Worm (Caenorhabditis elegans): ENCODE results near the gene hpo-26.

The hpo-26 gene

DNA sequence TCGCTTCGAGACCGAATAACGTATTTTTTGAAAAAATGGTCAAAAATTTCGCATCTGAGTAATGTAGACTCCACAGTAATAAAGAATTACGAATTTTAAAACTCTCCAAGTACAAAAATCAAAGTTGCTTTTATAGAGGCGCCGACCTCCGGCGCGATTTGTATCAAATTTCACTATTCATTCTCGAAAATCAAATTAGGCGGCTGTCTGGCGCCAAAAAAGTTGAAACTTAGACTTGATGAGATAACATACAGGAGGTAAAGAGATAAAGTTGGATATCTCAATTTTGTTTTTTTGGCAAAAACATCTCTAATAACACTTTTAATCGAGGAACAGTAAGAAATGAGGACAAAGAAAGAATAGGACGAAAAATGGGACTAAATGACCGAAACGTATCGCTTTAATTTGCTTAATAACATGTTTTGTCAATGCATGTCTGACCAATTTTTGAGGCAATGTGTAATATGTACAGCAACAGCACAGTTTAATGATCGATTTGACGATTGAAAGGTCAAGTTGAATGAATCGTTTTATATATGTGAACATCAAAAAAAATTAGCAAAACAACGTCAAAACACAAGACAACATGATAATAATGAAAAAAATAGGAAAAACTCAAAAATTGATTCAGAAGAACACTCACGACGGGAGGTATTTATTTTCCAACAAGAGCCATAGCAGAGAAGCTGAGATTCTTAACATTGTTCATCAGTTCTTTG lies 26.5 kb downstream of the hpo-26 start:
- no peak for TF ChIP-seq elt-2 (tag; optimal IDR thresholded peaks at IDR 0.05)
- TF ChIP-seq nhr-76 (tag; optimal IDR thresholded peaks at IDR 0.05) = no peak
- no peak for TF ChIP-seq tbx-2 (tag; optimal IDR thresholded peaks at IDR 0.05)

DNA sequence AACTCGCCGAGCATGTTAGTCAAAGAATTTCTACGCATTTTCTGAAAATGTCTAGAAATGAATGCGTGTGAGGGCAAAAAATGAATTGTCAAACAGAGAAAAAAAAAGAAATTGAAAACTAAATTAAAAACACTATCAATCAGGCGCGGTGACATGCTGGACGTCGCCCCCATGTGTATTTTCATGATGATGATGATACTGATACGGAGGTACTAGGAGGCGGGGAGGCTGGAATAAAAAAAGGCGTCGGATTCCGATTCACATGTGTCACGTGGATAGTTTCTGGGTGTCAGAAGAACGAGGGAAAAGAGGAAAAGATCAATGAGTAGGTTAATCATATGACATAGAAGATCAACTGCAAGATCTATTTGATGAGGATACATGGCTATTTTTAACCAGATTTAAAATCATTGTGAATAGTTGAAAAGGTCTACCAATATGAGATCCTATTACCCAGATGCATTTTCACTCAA lies 27.5 kb downstream of the hpo-26 start, which contains the start of gene W01A11.7:
Gene W01A11.7, minus strand, starts transcription at position 51 of the 473 bp plus-strand sequence.
- TF ChIP-seq nhr-28 (tag; optimal IDR thresholded peaks at IDR 0.05) (no peak), unc-62 (GFP tag; optimal IDR thresholded peaks at IDR 0.05) (no peak), nhr-76 (tag; optimal IDR thresholded peaks at IDR 0.05) (no peak), pha-4 (tag; optimal IDR thresholded peaks at IDR 0.05) (no peak), R02D3.7 (tag; optimal IDR thresholded peaks at IDR 0.05) (no peak), pqm-1 (tag; optimal IDR thresholded peaks at IDR 0.05) (no peak), ztf-11 (tag; optimal IDR thresholded peaks at IDR 0.05) (no peak)

DNA sequence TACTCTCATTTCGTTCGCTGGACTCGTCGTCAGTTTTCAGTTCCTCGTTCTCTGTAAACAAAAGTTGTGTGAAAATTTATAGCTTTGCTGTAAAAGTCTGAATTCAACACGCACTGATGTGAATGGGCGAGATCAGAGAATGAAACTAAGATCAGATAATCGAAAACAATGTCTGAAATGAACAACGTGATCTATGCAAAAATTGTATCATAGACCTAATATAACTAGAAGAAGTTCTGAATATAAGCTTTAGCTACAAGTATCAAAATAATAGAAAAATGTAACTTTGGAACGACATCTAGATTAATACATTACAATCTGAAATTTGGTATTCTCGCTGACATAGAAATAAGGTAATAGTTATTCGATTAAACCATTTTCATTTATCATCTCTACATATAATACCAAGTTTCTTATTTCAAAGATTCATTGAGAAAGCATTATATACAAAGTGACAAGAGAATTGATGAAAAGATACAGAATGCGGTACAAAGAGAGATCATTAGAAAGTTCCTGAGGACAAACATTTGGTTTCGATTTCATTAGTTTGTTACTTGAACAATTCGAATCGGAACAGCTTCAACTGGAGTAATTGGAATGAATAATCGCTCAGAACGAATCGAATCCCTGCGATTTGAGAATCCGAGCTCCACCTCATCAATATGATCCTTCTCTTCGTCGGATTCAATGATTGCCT lies 28.6 kb downstream of the hpo-26 start, which contains the start of gene moc-2:
Gene moc-2, minus strand, starts transcription at position 51 of the 697 bp plus-strand sequence.
- TF ChIP-seq nhr-77 (tag; optimal IDR thresholded peaks at IDR 0.05) (no peak), nhr-23 (tag; optimal IDR thresholded peaks at IDR 0.05) (no peak), lin-39 (tag; optimal IDR thresholded peaks at IDR 0.05) (no peak), ztf-11 (tag; optimal IDR thresholded peaks at IDR 0.05) (no peak), nfya-1 (tag; optimal IDR thresholded peaks at IDR 0.05; ENCODE audit: insufficient read depth) (no peak), egl-5 (tag; optimal IDR thresholded peaks at IDR 0.05) (no peak), ceh-28 (tag; optimal IDR thresholded peaks at IDR 0.05) (no peak), elt-2 (tag; optimal IDR thresholded peaks at IDR 0.05) (no peak), ceh-16 (tag; optimal IDR thresholded peaks at IDR 0.05) (no peak), lsy-12 (tag; optimal IDR thresholded peaks at IDR 0.05) (no peak), lin-15B (tag; optimal IDR thresholded peaks at IDR 0.05) (no peak), fkh-10 (GFP tag; optimal IDR thresholded peaks at IDR 0.05) (no peak), fos-1 (tag; optimal IDR thresholded peaks at IDR 0.05) (no peak), nhr-25 (tag; optimal IDR thresholded peaks at IDR 0.05) (no peak)

DNA sequence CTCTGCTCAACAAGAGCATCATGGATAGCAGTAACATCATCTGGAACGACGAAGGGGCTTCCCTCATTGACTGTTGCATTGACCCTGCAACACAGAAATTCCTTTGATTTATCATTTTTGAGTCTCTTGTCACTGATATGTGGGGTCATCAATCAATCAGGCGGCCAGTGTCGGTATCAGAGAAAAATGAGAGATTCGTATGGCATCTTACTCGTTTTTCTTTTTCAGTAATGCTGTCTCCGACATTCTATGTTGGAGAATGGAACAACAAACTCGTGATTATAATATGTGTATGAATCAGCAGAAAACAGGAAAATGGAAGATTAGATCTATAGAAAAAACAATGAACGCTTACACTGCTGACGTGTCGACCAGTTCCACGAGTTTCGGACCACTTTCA lies 29.7 kb downstream of the hpo-26 start:
- TF ChIP-seq nhr-25 (tag; optimal IDR thresholded peaks at IDR 0.05) (peak; percentile 0), eor-1 (tag; optimal IDR thresholded peaks at IDR 0.05) (no peak), nhr-237 (tag; optimal IDR thresholded peaks at IDR 0.05) (no peak), lin-39 (tag; optimal IDR thresholded peaks at IDR 0.05) (peak; percentile 39)

DNA sequence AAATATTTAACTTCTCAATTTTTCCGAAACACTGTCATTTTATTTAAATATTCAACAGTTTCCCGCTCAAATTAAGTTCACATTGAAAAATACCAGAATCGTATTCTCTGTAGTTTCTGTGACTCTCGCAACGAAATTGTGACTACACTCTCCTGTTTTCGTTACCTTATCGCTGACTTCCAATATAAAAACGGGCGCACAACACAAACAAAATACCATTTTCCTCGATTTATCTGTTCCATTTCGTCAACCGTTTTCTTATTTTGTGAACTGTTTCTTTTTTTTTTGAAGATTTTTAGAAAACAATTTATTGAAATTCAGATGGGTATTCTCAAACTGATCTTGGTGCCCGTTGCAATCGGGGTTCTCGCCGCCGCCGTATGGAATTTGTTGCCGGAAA lies 34.0 kb downstream of the hpo-26 start, which contains the start of gene W01A11.1:
Gene W01A11.1, plus strand, starts transcription at position 322 of the 400 bp plus-strand sequence.
- TF ChIP-seq nhr-25 (tag; optimal IDR thresholded peaks at IDR 0.05) (no peak), elt-2 (tag; optimal IDR thresholded peaks at IDR 0.05) (peak; percentile 37)

DNA sequence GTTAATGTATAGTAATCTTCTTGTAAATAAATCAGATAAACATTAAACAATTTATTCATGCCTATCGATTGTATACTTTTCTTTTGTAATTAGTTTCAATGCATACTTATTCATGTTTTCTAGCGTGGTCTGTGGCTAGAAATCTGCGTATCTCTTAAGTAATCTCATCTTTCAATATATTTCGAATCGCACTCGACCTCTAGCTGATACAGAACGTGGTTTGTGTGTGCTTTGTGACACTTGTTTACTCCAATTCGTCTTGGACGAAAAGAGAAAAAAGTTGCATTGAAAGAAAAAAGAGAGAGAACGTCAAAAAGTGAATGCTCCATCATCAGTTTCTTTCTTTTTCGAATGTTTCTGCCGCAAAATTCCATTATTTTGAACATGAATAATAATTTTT lies 34.4 kb downstream of the hpo-26 start:
- no peak for TF ChIP-seq pha-4 (tag; optimal IDR thresholded peaks at IDR 0.05)
- peak; percentile 47 for TF ChIP-seq elt-1 (tag; optimal IDR thresholded peaks at IDR 0.05)

DNA sequence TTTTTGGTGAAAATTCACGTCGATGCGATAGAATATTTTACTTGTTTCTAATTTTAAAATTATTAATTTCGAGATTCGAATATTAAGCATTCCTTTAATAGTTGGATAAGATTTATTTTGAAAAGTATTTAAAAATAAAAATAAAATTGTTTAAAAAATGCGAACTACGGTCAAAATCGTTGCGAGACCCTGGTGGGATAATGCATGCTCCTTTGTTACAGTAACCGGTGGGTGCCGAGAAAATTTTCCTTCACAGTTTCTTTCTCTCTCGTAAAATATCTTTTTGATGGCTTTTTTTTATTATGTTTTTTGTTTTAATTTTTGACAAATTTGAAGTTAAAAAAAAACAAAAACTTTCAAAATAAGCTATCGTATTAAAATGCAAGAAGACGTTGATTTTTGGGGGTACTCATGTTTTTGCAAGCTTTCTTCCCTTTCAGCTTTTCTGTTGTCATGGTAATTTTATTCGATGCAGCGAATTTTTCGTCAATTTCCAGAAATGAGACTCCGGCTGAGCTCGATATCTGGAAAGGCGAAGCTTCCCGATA lies 36.2 kb downstream of the hpo-26 start, which contains the start of gene dgtr-1:
Gene dgtr-1, plus strand, starts transcription at position 498 of the 548 bp plus-strand sequence.
- no peak for TF ChIP-seq nhr-77 (tag; optimal IDR thresholded peaks at IDR 0.05)
- TF ChIP-seq elt-1 (tag; optimal IDR thresholded peaks at IDR 0.05) = no peak
- TF ChIP-seq daf-12 (tag; optimal IDR thresholded peaks at IDR 0.05) = no peak
- TF ChIP-seq lsy-12 (tag; optimal IDR thresholded peaks at IDR 0.05) = no peak
- no peak for TF ChIP-seq lin-15B (tag; optimal IDR thresholded peaks at IDR 0.05)
- no peak for TF ChIP-seq skn-1 (tag; optimal IDR thresholded peaks at IDR 0.05)
- no peak for TF ChIP-seq fos-1 (tag; optimal IDR thresholded peaks at IDR 0.05)
- TF ChIP-seq zag-1 (tag; optimal IDR thresholded peaks at IDR 0.05) = no peak
- no peak for TF ChIP-seq ztf-11 (tag; optimal IDR thresholded peaks at IDR 0.05)
- no peak for TF ChIP-seq ceh-9 (tag; optimal IDR thresholded peaks at IDR 0.05)
- no peak for TF ChIP-seq nhr-25 (tag; optimal IDR thresholded peaks at IDR 0.05)
- no peak for TF ChIP-seq snpc-4 (tag; optimal IDR thresholded peaks at IDR 0.05)
- no peak for TF ChIP-seq jun-1 (tag; optimal IDR thresholded peaks at IDR 0.05)
- TF ChIP-seq eor-1 (tag; optimal IDR thresholded peaks at IDR 0.05) = no peak
- no peak for TF ChIP-seq R02D3.7 (tag; optimal IDR thresholded peaks at IDR 0.05)
- TF ChIP-seq pqm-1 (tag; optimal IDR thresholded peaks at IDR 0.05) = no peak
- TF ChIP-seq egl-27 (tag; optimal IDR thresholded peaks at IDR 0.05) = no peak
- no peak for TF ChIP-seq unc-62 (GFP tag; optimal IDR thresholded peaks at IDR 0.05)
